Worm (Caenorhabditis elegans) whole organism, L2 larva: ENCODE data around the gene srg-21.
A peak's percentile ranks its signal among the peaks of the same experiment; 100 is the strongest.

ENCODE experiments used
- C34F6.9 ChIP-seq: fragments of 150-350 bp; optimal IDR thresholded peaks from 2 replicates; lab custom pipeline; 2014; ENCODE audit warnings: missing biosample characterization, missing genetic modification characterization
- ZK546.5 ChIP-seq: sonication (generic microtip); optimal IDR thresholded peaks from 2 replicates; lab custom pipeline; 2017; ENCODE audit warnings: missing biosample characterization, missing genetic modification characterization
- alr-1 ChIP-seq: fragments of 150-350 bp; optimal IDR thresholded peaks from 2 replicates; lab custom pipeline; 2014; ENCODE audit warnings: missing biosample characterization, missing genetic modification characterization
- aly-2 ChIP-seq: fragments of 150-350 bp; optimal IDR thresholded peaks from 2 replicates; lab custom pipeline; 2014; ENCODE audit warnings: missing biosample characterization, missing genetic modification characterization
- ama-1 ChIP-seq: fragments of 150-350 bp; optimal IDR thresholded peaks from 2 replicates; lab custom pipeline; 2018; ENCODE audit warnings: inconsistent platforms
- blmp-1 ChIP-seq: sonication (generic microtip); optimal IDR thresholded peaks from 2 replicates; lab custom pipeline; 2017; ENCODE audit warnings: missing genetic modification characterization, mild to moderate bottlenecking, missing compliant biosample characterization, antibody characterized with exemption, moderate library complexity; ENCODE audit not compliant: insufficient read depth
- ceh-16 ChIP-seq: fragments of 150-350 bp; optimal IDR thresholded peaks from 2 replicates; lab custom pipeline; 2014; ENCODE audit warnings: missing biosample characterization, missing genetic modification characterization
- ceh-82 ChIP-seq: fragments of 150-350 bp; optimal IDR thresholded peaks from 2 replicates; lab custom pipeline; 2014; ENCODE audit warnings: missing biosample characterization, missing genetic modification characterization
- crh-2 ChIP-seq: sonication (generic microtip); optimal IDR thresholded peaks from 2 replicates; lab custom pipeline; 2017; ENCODE audit warnings: missing biosample characterization, missing genetic modification characterization
- dmd-4 ChIP-seq: sonication (generic microtip); optimal IDR thresholded peaks from 2 replicates; lab custom pipeline; 2017; ENCODE audit warnings: missing biosample characterization, missing genetic modification characterization
- egl-27 ChIP-seq: sonication (generic microtip); optimal IDR thresholded peaks from 3 replicates; lab custom pipeline; 2017; ENCODE audit warnings: missing biosample characterization, missing genetic modification reagents, missing genetic modification characterization
- elt-1 ChIP-seq: fragments of 150-350 bp; optimal IDR thresholded peaks from 2 replicates; lab custom pipeline; 2014; ENCODE audit warnings: missing biosample characterization, missing genetic modification characterization
- elt-3 ChIP-seq: sonication (generic microtip); optimal IDR thresholded peaks from 2 replicates; lab custom pipeline; 2017; ENCODE audit warnings: missing biosample characterization, missing genetic modification characterization
- fos-1 ChIP-seq: fragments of 150-350 bp; optimal IDR thresholded peaks from 2 replicates; lab custom pipeline; 2014; ENCODE audit warnings: missing biosample characterization, missing genetic modification characterization
- gmeb-1 ChIP-seq: fragments of 150-350 bp; optimal IDR thresholded peaks from 2 replicates; lab custom pipeline; 2014; ENCODE audit warnings: missing biosample characterization, missing genetic modification characterization
- lin-13 ChIP-seq: fragments of 150-350 bp; optimal IDR thresholded peaks from 2 replicates; lab custom pipeline; 2014; ENCODE audit warnings: missing biosample characterization, missing genetic modification reagents, missing genetic modification characterization
- lin-39 ChIP-seq: fragments of 150-350 bp; optimal IDR thresholded peaks from 2 replicates; lab custom pipeline; 2014; ENCODE audit warnings: missing biosample characterization, missing genetic modification reagents, missing genetic modification characterization
- lsy-2 ChIP-seq, 2 experiments: fragments of 150-350 bp in 1 of 2; sonication (generic microtip) in 1 of 2; optimal IDR thresholded peaks; 2 replicates each; lab custom pipeline; 2014 to 2017; ENCODE audit warnings: missing biosample characterization in 2 of 2, missing genetic modification characterization in 2 of 2
- mab-5 ChIP-seq: fragments of 150-350 bp; optimal IDR thresholded peaks from 2 replicates; lab custom pipeline; 2014; ENCODE audit warnings: missing biosample characterization, missing genetic modification characterization
- mbf-1 ChIP-seq: sonication (generic microtip); optimal IDR thresholded peaks from 2 replicates; lab custom pipeline; 2017; ENCODE audit warnings: missing biosample characterization, missing genetic modification characterization
- mdl-1 ChIP-seq, 2 experiments: fragments of 150-350 bp in 1 of 2; sonication (generic microtip) in 1 of 2; optimal IDR thresholded peaks; 2 replicates each; lab custom pipeline; 2017; ENCODE audit warnings: missing biosample characterization in 2 of 2, missing genetic modification characterization in 2 of 2
- nhr-10 ChIP-seq: sonication (generic microtip); optimal IDR thresholded peaks from 2 replicates; lab custom pipeline; 2017; ENCODE audit warnings: missing biosample characterization, missing genetic modification characterization
- nhr-11 ChIP-seq: fragments of 150-350 bp; optimal IDR thresholded peaks from 2 replicates; lab custom pipeline; 2014; ENCODE audit warnings: missing biosample characterization, missing genetic modification characterization
- nhr-12 ChIP-seq: fragments of 150-350 bp; optimal IDR thresholded peaks from 2 replicates; lab custom pipeline; 2014; ENCODE audit warnings: missing biosample characterization, missing genetic modification characterization
- nhr-129 ChIP-seq: fragments of 150-350 bp; optimal IDR thresholded peaks from 2 replicates; lab custom pipeline; 2014; ENCODE audit warnings: missing biosample characterization, missing genetic modification characterization
- nhr-23 ChIP-seq: fragments of 150-350 bp; optimal IDR thresholded peaks from 2 replicates; lab custom pipeline; 2014; ENCODE audit warnings: missing biosample characterization, missing genetic modification reagents, missing genetic modification characterization
- nhr-237 ChIP-seq: fragments of 150-350 bp; optimal IDR thresholded peaks from 2 replicates; lab custom pipeline; 2014; ENCODE audit warnings: missing biosample characterization, missing genetic modification characterization
- nhr-25 ChIP-seq: fragments of 150-350 bp; sonication (generic microtip); optimal IDR thresholded peaks from 3 replicates; lab custom pipeline; 2014; ENCODE audit warnings: missing biosample characterization, missing genetic modification characterization
- nhr-6 ChIP-seq: fragments of 150-350 bp; optimal IDR thresholded peaks from 2 replicates; lab custom pipeline; 2014; ENCODE audit warnings: missing biosample characterization, missing genetic modification characterization
- nhr-77 ChIP-seq: fragments of 150-350 bp; optimal IDR thresholded peaks from 2 replicates; lab custom pipeline; 2014; ENCODE audit warnings: missing biosample characterization, missing genetic modification characterization
- peb-1 ChIP-seq: fragments of 150-350 bp; optimal IDR thresholded peaks from 2 replicates; lab custom pipeline; 2014; ENCODE audit warnings: missing biosample characterization, missing genetic modification characterization
- sem-4 ChIP-seq: fragments of 150-350 bp; optimal IDR thresholded peaks from 2 replicates; lab custom pipeline; 2014; ENCODE audit warnings: missing biosample characterization, missing genetic modification reagents, missing genetic modification characterization
- skn-1 ChIP-seq: sonication (generic microtip); optimal IDR thresholded peaks from 2 replicates; lab custom pipeline; 2017; ENCODE audit warnings: missing biosample characterization, missing genetic modification characterization
- sma-3 ChIP-seq: sonication (generic microtip); optimal IDR thresholded peaks from 2 replicates; lab custom pipeline; 2016; ENCODE audit warnings: missing genetic modification reagents, missing genetic modification characterization, missing compliant biosample characterization
- snpc-4 ChIP-seq: fragments of 150-350 bp; optimal IDR thresholded peaks from 2 replicates; lab custom pipeline; 2014; ENCODE audit warnings: missing biosample characterization, missing genetic modification characterization
- unc-39 ChIP-seq: fragments of 150-350 bp; optimal IDR thresholded peaks from 2 replicates; lab custom pipeline; 2014; ENCODE audit warnings: missing biosample characterization, missing genetic modification characterization
- unc-55 ChIP-seq: fragments of 150-350 bp; sonication (generic microtip); optimal IDR thresholded peaks from 3 replicates; lab custom pipeline; 2014; ENCODE audit warnings: missing biosample characterization, missing genetic modification reagents, missing genetic modification characterization
- unc-62 ChIP-seq: fragments of 150-350 bp; optimal IDR thresholded peaks from 2 replicates; lab custom pipeline; 2014; ENCODE audit warnings: missing biosample characterization, missing genetic modification reagents, missing genetic modification characterization
- zag-1 ChIP-seq: fragments of 150-350 bp; optimal IDR thresholded peaks from 2 replicates; lab custom pipeline; 2014; ENCODE audit warnings: missing biosample characterization, missing genetic modification characterization
- ztf-1 ChIP-seq: fragments of 200-800 bp; sonication (Bioruptor generic); conservative IDR thresholded peaks from 2 replicates; pipeline ENCODE4 v1.3.6; 2022; ENCODE audit warnings: missing genetic modification characterization, missing compliant biosample characterization
- ztf-11 ChIP-seq: sonication (generic microtip); optimal IDR thresholded peaks from 2 replicates; lab custom pipeline; 2017; ENCODE audit warnings: missing biosample characterization, missing genetic modification characterization
- ztf-4 ChIP-seq: fragments of 150-350 bp; optimal IDR thresholded peaks from 2 replicates; lab custom pipeline; 2014; ENCODE audit warnings: missing biosample characterization, missing genetic modification characterization

The srg-21 gene

ce11 chrII:3096060-3096459 is 4.9 kb upstream of the srg-21 start, which contains the start of gene srg-23:
Gene srg-23, minus strand, starts transcription at chrII:3096160.
- TF ChIP-seq sem-4 (tag; lab: Kevin White, UChicago) (no peak), lsy-2 (tag; optimal IDR thresholded peaks at IDR 0.05; lab: Kevin White, UChicago) (no peak), gmeb-1 (tag; lab: Kevin White, UChicago) (no peak), nhr-129 (tag; lab: Kevin White, UChicago) (no peak), ztf-11 (tag; lab: Kevin White, UChicago) (no peak), unc-55 (no peak)

- TF ChIP-seq unc-62 (GFP tag; lab: Kevin White, UChicago), result no peak
These were observed 2.2 kb upstream of the srg-21 start, which contains the start of gene srg-22 for ce11 chrII:3093352-3093751. Gene srg-22, minus strand, starts transcription at chrII:3093452.

- TF ChIP-seq ama-1 (no peak), lsy-2 (tag; optimal IDR thresholded peaks at IDR 0.05; lab: Kevin White, UChicago) (no peak), dmd-4 (tag; lab: Kevin White, UChicago) (no peak), aly-2 (no peak), ztf-11 (tag; lab: Kevin White, UChicago) (no peak), nhr-10 (tag; lab: Kevin White, UChicago) (no peak), ZK546.5 (tag; lab: Kevin White, UChicago) (no peak), nhr-11 (tag; lab: Kevin White, UChicago) (no peak), ceh-82 (tag; lab: Kevin White, UChicago) (no peak), nhr-23 (tag; lab: Kevin White, UChicago) (no peak), mab-5 (no peak), unc-62 (GFP tag; lab: Kevin White, UChicago) (no peak), elt-1 (tag; lab: Kevin White, UChicago) (no peak), nhr-77 (tag; lab: Kevin White, UChicago) (no peak), ztf-1 (GFP tag; lab: Robert Waterston, UW) (no peak), alr-1 (no peak), snpc-4 (tag; lab: Kevin White, UChicago) (no peak), ceh-16 (no peak), gmeb-1 (tag; lab: Kevin White, UChicago) (no peak), crh-2 (tag; lab: Kevin White, UChicago) (no peak)
These were observed 4.0 kb downstream of the srg-21 start for ce11 chrII:3087134-3087533.

ce11 chrII:3078496-3078895 is 12.7 kb downstream of the srg-21 start, which contains the start of gene copb-1:
Gene copb-1, plus strand, starts transcription at chrII:3078796.
- TF ChIP-seq elt-1 (tag; lab: Kevin White, UChicago) (no peak), ceh-16 (no peak), egl-27 (tag; lab: Kevin White, UChicago) (no peak), unc-55 (no peak), nhr-237 (no peak), crh-2 (tag; lab: Kevin White, UChicago) (no peak)

ce11 chrII:3076915-3077314 is 14.3 kb downstream of the srg-21 start, which contains the start of gene Y25C1A.8:
Gene Y25C1A.8, minus strand, starts transcription at chrII:3076959.
- no peak for TF ChIP-seq peb-1
- no peak for TF ChIP-seq skn-1 (tag; lab: Kevin White, UChicago)
- peak; percentile 49 for TF ChIP-seq dmd-4 (tag; lab: Kevin White, UChicago)
- TF ChIP-seq unc-39, result no peak
- TF ChIP-seq sma-3 (GFP tag; lab: Kevin White, UChicago), result peak; percentile 90
- TF ChIP-seq crh-2 (tag; lab: Kevin White, UChicago), result peak; percentile 100
- TF ChIP-seq mdl-1 (tag; optimal IDR thresholded peaks at IDR 0.05; lab: Kevin White, UChicago), result peak in 1 of 2 experiments; percentile 76
- peak; percentile 58 for TF ChIP-seq snpc-4 (tag; lab: Kevin White, UChicago)
- peak; percentile 50 for TF ChIP-seq ceh-16
- TF ChIP-seq nhr-11 (tag; lab: Kevin White, UChicago), result no peak
- peak; percentile 18 for TF ChIP-seq nhr-237
- TF ChIP-seq lsy-2 (tag; optimal IDR thresholded peaks at IDR 0.05; lab: Kevin White, UChicago), result peak; percentile 100
- peak; percentile 90 for TF ChIP-seq nhr-25 (tag; lab: Kevin White, UChicago)
- peak; percentile 82 for TF ChIP-seq fos-1 (tag; lab: Kevin White, UChicago)
- TF ChIP-seq ztf-11 (tag; lab: Kevin White, UChicago), result no peak
- peak; percentile 59 for TF ChIP-seq ama-1
- no peak for TF ChIP-seq mbf-1 (tag; lab: Kevin White, UChicago)
- no peak for TF ChIP-seq nhr-23 (tag; lab: Kevin White, UChicago)
- peak; percentile 56 for TF ChIP-seq ZK546.5 (tag; lab: Kevin White, UChicago)
- TF ChIP-seq ztf-4 (tag; lab: Kevin White, UChicago), result peak; percentile 73
- peak; percentile 90 for TF ChIP-seq gmeb-1 (tag; lab: Kevin White, UChicago)
- no peak for TF ChIP-seq lin-39
- peak; percentile 85 for TF ChIP-seq C34F6.9 (tag; lab: Kevin White, UChicago)
- TF ChIP-seq alr-1, result no peak
- TF ChIP-seq nhr-77 (tag; lab: Kevin White, UChicago), result no peak
- peak; percentile 97 for TF ChIP-seq unc-55
- peak; percentile 93 for TF ChIP-seq mab-5
- peak; percentile 82 for TF ChIP-seq sem-4 (tag; lab: Kevin White, UChicago)
- TF ChIP-seq zag-1 (tag; lab: Kevin White, UChicago), result peak; percentile 41
- TF ChIP-seq blmp-1 (tag; lab: Kevin White, UChicago), result no peak
- peak; percentile 80 for TF ChIP-seq egl-27 (tag; lab: Kevin White, UChicago)
- peak; percentile 88 for TF ChIP-seq lin-13 (GFP tag; lab: Kevin White, UChicago)
- peak; percentile 41 for TF ChIP-seq unc-62 (GFP tag; lab: Kevin White, UChicago)
- no peak for TF ChIP-seq nhr-12 (tag; lab: Kevin White, UChicago)
- no peak for TF ChIP-seq elt-3 (tag; lab: Kevin White, UChicago)
- peak; percentile 72 for TF ChIP-seq nhr-129 (tag; lab: Kevin White, UChicago)
- TF ChIP-seq nhr-6, result peak; percentile 71
